Worm (Caenorhabditis elegans): ENCODE results near the gene set-8.

DNA sequence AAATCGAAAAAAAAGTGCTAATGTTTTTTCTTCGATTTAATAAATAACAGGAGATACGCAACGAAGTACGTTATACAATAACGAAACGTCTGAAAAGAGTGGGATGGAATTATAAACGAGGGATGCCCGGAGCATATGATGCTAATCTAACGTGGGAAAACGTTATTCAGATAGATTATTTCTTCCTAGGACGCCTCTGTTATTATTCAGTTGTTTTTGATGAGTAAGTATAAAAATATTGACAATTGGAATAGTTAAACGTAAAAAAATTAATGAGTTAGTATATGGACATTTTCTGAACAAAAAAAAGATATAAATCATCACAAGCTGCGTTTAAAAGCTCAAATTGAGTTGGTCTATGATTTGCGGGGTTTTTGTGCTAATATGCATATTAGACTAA is 38.3 kb downstream of the set-8 start, which contains the start of gene srd-51:
- TF ChIP-seq W03F9.2 (tag; optimal IDR thresholded peaks at IDR 0.05) (no peak), him-1 (tag; optimal IDR thresholded peaks at IDR 0.05) (no peak), dao-5 (tag; optimal IDR thresholded peaks at IDR 0.05) (no peak)

All from whole organism, L4/young adult.